Fruit fly (Drosophila melanogaster) whole organism, wandering third instar larva: Measurements from ENCODE around the gene CG9733.

Experiments
- CG32264 ChIP-seq: fragments of 200-800 bp; sonication (Bioruptor generic); optimal IDR thresholded peaks from 2 replicates; lab custom pipeline; 2016; ENCODE audit warnings: missing biosample characterization, missing genetic modification characterization
- CG9705 ChIP-seq: fragments of 200-800 bp; sonication (Bioruptor generic); optimal IDR thresholded peaks from 2 replicates; lab custom pipeline; 2018; ENCODE audit warnings: missing biosample characterization, mild to moderate bottlenecking, missing genetic modification characterization
- CrebA ChIP-seq: fragments of 200-800 bp; sonication (Bioruptor generic); optimal IDR thresholded peaks from 2 replicates; lab custom pipeline; 2016; ENCODE audit warnings: missing biosample characterization, mild to moderate bottlenecking, missing genetic modification characterization, borderline replicate concordance
- Dfd ChIP-seq: fragments of >200 bp; optimal IDR thresholded peaks from 2 replicates; lab custom pipeline; 2017; ENCODE audit warnings: missing biosample characterization, missing genetic modification characterization
- Dif ChIP-seq: fragments of 200-275, 200-300 bp; sonication (Bioruptor generic); optimal IDR thresholded peaks from 2 replicates; lab custom pipeline; 2018; ENCODE audit warnings: missing biosample characterization, missing genetic modification characterization; ENCODE audit not compliant: partially characterized antibody
- GATAd ChIP-seq: sonication (Bioruptor generic); optimal IDR thresholded peaks from 2 replicates; lab custom pipeline; 2016; ENCODE audit warnings: missing biosample characterization, missing genetic modification characterization
- HLH106 ChIP-seq: fragments of 200-800 bp; optimal IDR thresholded peaks from 3 replicates; lab custom pipeline; 2019; ENCODE audit warnings: missing biosample characterization, mild to moderate bottlenecking, missing genetic modification characterization, moderate library complexity
- Hnf4 ChIP-seq: fragments of 200-800 bp; sonication (Bioruptor generic); optimal IDR thresholded peaks from 2 replicates; lab custom pipeline; 2016; ENCODE audit warnings: missing biosample characterization, mild to moderate bottlenecking, missing genetic modification characterization
- Hr78 ChIP-seq: fragments of >200 bp; optimal IDR thresholded peaks from 2 replicates; lab custom pipeline; 2017; ENCODE audit warnings: missing biosample characterization, missing genetic modification characterization
- Hr83 ChIP-seq: fragments of 200-300 bp; sonication (Bioruptor generic); optimal IDR thresholded peaks from 2 replicates; lab custom pipeline; 2016; ENCODE audit warnings: missing biosample characterization, mild to moderate bottlenecking, missing genetic modification characterization, moderate library complexity; ENCODE audit not compliant: poor library complexity, severe bottlenecking
- Jra ChIP-seq: sonication (Bioruptor generic); optimal IDR thresholded peaks from 2 replicates; lab custom pipeline; 2016; ENCODE audit warnings: missing biosample characterization, missing genetic modification characterization
- Mio ChIP-seq: sonication (Bioruptor generic); optimal IDR thresholded peaks from 2 replicates; lab custom pipeline; 2016; ENCODE audit warnings: missing biosample characterization, missing genetic modification characterization
- Myc ChIP-seq: fragments of >200 bp; optimal IDR thresholded peaks from 2 replicates; lab custom pipeline; 2017
- N ChIP-seq: fragments of >200 bp; optimal IDR thresholded peaks from 2 replicates; lab custom pipeline; 2018; ENCODE audit warnings: missing biosample characterization, missing external identifiers, missing genetic modification characterization
- OdsH ChIP-seq: fragments of 200-800 bp; sonication (Bioruptor generic); optimal IDR thresholded peaks from 2 replicates; lab custom pipeline; 2016; ENCODE audit warnings: missing biosample characterization, mild to moderate bottlenecking, missing genetic modification characterization
- Rel ChIP-seq, 2 experiments: fragments of 200-800 bp; sonication (Bioruptor generic) in 1 of 2; optimal IDR thresholded peaks; 2 replicates in 1 of 2; 3 replicates in 1 of 2; lab custom pipeline; 2016 to 2019; ENCODE audit warnings: mild to moderate bottlenecking in 2 of 2, missing biosample characterization in 2 of 2, missing genetic modification characterization in 2 of 2, moderate library complexity in 1 of 2
- Sp1 ChIP-seq: fragments of 200-800 bp; sonication (Bioruptor generic); optimal IDR thresholded peaks from 3 replicates; lab custom pipeline; 2019; ENCODE audit warnings: missing biosample characterization, mild to moderate bottlenecking, missing genetic modification characterization, moderate library complexity
- Vsx2 ChIP-seq: fragments of 200-300, 225-300 bp; sonication (Bioruptor generic); optimal IDR thresholded peaks from 2 replicates; lab custom pipeline; 2018; ENCODE audit warnings: missing biosample characterization, missing genetic modification characterization; ENCODE audit not compliant: partially characterized antibody
- br ChIP-seq: fragments of 200-800 bp; sonication (Bioruptor generic); optimal IDR thresholded peaks from 2 replicates; lab custom pipeline; 2016; ENCODE audit warnings: missing biosample characterization, missing genetic modification characterization
- brk ChIP-seq: fragments of 200-800 bp; sonication (Bioruptor generic); optimal IDR thresholded peaks from 2 replicates; lab custom pipeline; 2016; ENCODE audit warnings: missing biosample characterization, mild to moderate bottlenecking, missing genetic modification characterization
- dl ChIP-seq, 2 experiments: fragments of 175-275, 200-275 bp in 1 of 2; fragments of 200-275 bp in 1 of 2; sonication (Bioruptor generic); optimal IDR thresholded peaks; lab custom pipeline; 2018; ENCODE audit warnings: mild to moderate bottlenecking in 2 of 2, missing biosample characterization in 2 of 2, missing genetic modification characterization in 2 of 2, moderate library complexity in 2 of 2; ENCODE audit not compliant: partially characterized antibody in 2 of 2, insufficient read depth in 1 of 2
- dmrt93B ChIP-seq: fragments of 200-800 bp; sonication (Bioruptor generic); optimal IDR thresholded peaks from 2 replicates; lab custom pipeline; 2018; ENCODE audit warnings: missing biosample characterization, mild to moderate bottlenecking, missing genetic modification characterization
- dsf ChIP-seq: sonication (Bioruptor generic); optimal IDR thresholded peaks from 2 replicates; lab custom pipeline; 2016; ENCODE audit warnings: missing biosample characterization, missing genetic modification characterization, borderline replicate concordance
- ey ChIP-seq: fragments of 200-800 bp; sonication (Bioruptor generic); optimal IDR thresholded peaks from 2 replicates; lab custom pipeline; 2016; ENCODE audit warnings: missing biosample characterization, missing genetic modification characterization
- foxo ChIP-seq, 2 experiments: fragments of 200-800 bp; sonication (Bioruptor generic); optimal IDR thresholded peaks; 2 replicates in 1 of 2; 3 replicates in 1 of 2; lab custom pipeline; 2016 to 2017; ENCODE audit warnings: missing biosample characterization in 2 of 2, missing genetic modification characterization in 2 of 2
- fru ChIP-seq: fragments of 200-800 bp; sonication (Bioruptor generic); optimal IDR thresholded peaks from 3 replicates; lab custom pipeline; 2016; ENCODE audit warnings: missing biosample characterization, mild to moderate bottlenecking, missing genetic modification characterization
- h ChIP-seq: fragments of 200-800 bp; sonication (Bioruptor generic); optimal IDR thresholded peaks from 3 replicates; lab custom pipeline; 2016; ENCODE audit warnings: missing biosample characterization, mild to moderate bottlenecking, missing genetic modification characterization
- jim ChIP-seq: fragments of 175-275, 200-325 bp; sonication (Bioruptor generic); optimal IDR thresholded peaks from 2 replicates; lab custom pipeline; 2016; ENCODE audit warnings: missing biosample characterization, mild to moderate bottlenecking, missing genetic modification characterization
- lola ChIP-seq: fragments of >200 bp; optimal IDR thresholded peaks from 2 replicates; lab custom pipeline; 2017; ENCODE audit warnings: missing biosample characterization, missing genetic modification characterization
- pan ChIP-seq: fragments of >200 bp; optimal IDR thresholded peaks from 2 replicates; lab custom pipeline; 2017
- psq ChIP-seq: fragments of 200-800 bp; sonication (Bioruptor generic); optimal IDR thresholded peaks from 3 replicates; lab custom pipeline; 2017; ENCODE audit warnings: missing biosample characterization, mild to moderate bottlenecking, missing genetic modification characterization, moderate library complexity
- rgr ChIP-seq: fragments of 200-800 bp; sonication (Bioruptor generic); optimal IDR thresholded peaks from 3 replicates; lab custom pipeline; 2016; ENCODE audit warnings: missing biosample characterization, mild to moderate bottlenecking, missing genetic modification characterization
- sage ChIP-seq: fragments of 200-800 bp; sonication (Bioruptor generic); optimal IDR thresholded peaks from 2 replicates; lab custom pipeline; 2016; ENCODE audit warnings: missing biosample characterization, mild to moderate bottlenecking, missing genetic modification characterization
- sv ChIP-seq: fragments of 200-800 bp; sonication (Bioruptor generic); optimal IDR thresholded peaks from 3 replicates; lab custom pipeline; 2016; ENCODE audit warnings: missing biosample characterization, missing genetic modification characterization
- tai ChIP-seq: sonication (Bioruptor generic); optimal IDR thresholded peaks from 2 replicates; lab custom pipeline; 2016; ENCODE audit warnings: missing biosample characterization, missing genetic modification characterization
- usp ChIP-seq: fragments of >200 bp; optimal IDR thresholded peaks from 2 replicates; lab custom pipeline; 2017; ENCODE audit warnings: missing biosample characterization, missing genetic modification characterization
- woc ChIP-seq: sonication (Bioruptor generic); optimal IDR thresholded peaks from 2 replicates; lab custom pipeline; 2016; ENCODE audit warnings: missing biosample characterization, mild to moderate bottlenecking, missing genetic modification characterization

Gene CG9733

dm6 chr3R:30280312-30280711, 33.8 kb upstream of the CG9733 start:
- TF ChIP-seq pan (lab: Kevin White, UChicago) (no peak), dsf (GFP tag; lab: Kevin White, UChicago) (no peak), usp (no peak), Sp1 (peak; percentile 59), N (GFP tag; lab: Kevin White, UChicago) (no peak), HLH106 (peak; percentile 71), Vsx2 (GFP tag; lab: Kevin White, UChicago) (no peak), foxo (GFP tag; optimal IDR thresholded peaks at IDR 0.05; lab: Kevin White, UChicago) (peak; percentile 63 to 89), h (GFP tag; lab: Kevin White, UChicago) (peak; percentile 84), CG32264 (GFP tag; lab: Kevin White, UChicago) (peak; percentile 63), fru (GFP tag; lab: Kevin White, UChicago) (peak; percentile 85), Mio (peak; percentile 4), Hnf4 (GFP tag; lab: Kevin White, UChicago) (peak; percentile 61), psq (GFP tag; lab: Kevin White, UChicago) (peak; percentile 56), sage (GFP tag; lab: Kevin White, UChicago) (peak; percentile 52), sv (GFP tag; lab: Kevin White, UChicago) (no peak), Dif (GFP tag; lab: Kevin White, UChicago) (no peak), OdsH (GFP tag; lab: Kevin White, UChicago) (peak; percentile 68), woc (GFP tag; lab: Kevin White, UChicago) (peak; percentile 30), ey (GFP tag; lab: Kevin White, UChicago) (peak; percentile 73), Dfd (no peak), CrebA (no peak), Rel (GFP tag; optimal IDR thresholded peaks at IDR 0.05; lab: Kevin White, UChicago) (no peak), Rel (tag; optimal IDR thresholded peaks at IDR 0.05; lab: Kevin White, UChicago) (peak; percentile 3), GATAd (GFP tag; lab: Kevin White, UChicago) (no peak), rgr (GFP tag; lab: Kevin White, UChicago) (peak; percentile 82), Jra (no peak), Hr83 (GFP tag; lab: Kevin White, UChicago) (no peak), br (GFP tag; lab: Kevin White, UChicago) (peak; percentile 85), Hr78 (GFP tag; lab: Kevin White, UChicago) (no peak), dmrt93B (peak; percentile 72), tai (GFP tag; lab: Kevin White, UChicago) (peak; percentile 16)

- no peak for TF ChIP-seq usp
- no peak for TF ChIP-seq tai (GFP tag; lab: Kevin White, UChicago)
- TF ChIP-seq psq (GFP tag; lab: Kevin White, UChicago) = peak; percentile 63
- peak; percentile 1 for TF ChIP-seq h (GFP tag; lab: Kevin White, UChicago)
- no peak for TF ChIP-seq Hr78 (GFP tag; lab: Kevin White, UChicago)
- no peak for TF ChIP-seq GATAd (GFP tag; lab: Kevin White, UChicago)
- TF ChIP-seq Sp1 = peak; percentile 15
- peak; percentile 7 for TF ChIP-seq OdsH (GFP tag; lab: Kevin White, UChicago)
- peak; percentile 8 for TF ChIP-seq fru (GFP tag; lab: Kevin White, UChicago)
- TF ChIP-seq jim (GFP tag; lab: Kevin White, UChicago) = no peak
These were observed 31.2 kb upstream of the CG9733 start, which contains the start of gene heca for dm6 chr3R:30277700-30278099. heca (plus strand) TSS chr3R:30277932.

- TF ChIP-seq dl (GFP tag; optimal IDR thresholded peaks at IDR 0.05; lab: Kevin White, UChicago; ENCODE audit: insufficient read depth in 1 of 2, partially characterized antibody in 2 of 2) (no peak), CrebA (peak; percentile 54), sage (GFP tag; lab: Kevin White, UChicago) (peak; percentile 70), CG9705 (GFP tag; lab: Kevin White, UChicago) (peak; percentile 84), Vsx2 (GFP tag; lab: Kevin White, UChicago) (peak; percentile 83), jim (GFP tag; lab: Kevin White, UChicago) (no peak), foxo (GFP tag; optimal IDR thresholded peaks at IDR 0.05; lab: Kevin White, UChicago) (peak; percentile 47 to 89), ey (GFP tag; lab: Kevin White, UChicago) (peak; percentile 85), Rel (GFP tag; optimal IDR thresholded peaks at IDR 0.05; lab: Kevin White, UChicago) (no peak), Rel (tag; optimal IDR thresholded peaks at IDR 0.05; lab: Kevin White, UChicago) (peak; percentile 67), br (GFP tag; lab: Kevin White, UChicago) (peak; percentile 84), pan (lab: Kevin White, UChicago) (no peak), Mio (peak; percentile 54), Hnf4 (GFP tag; lab: Kevin White, UChicago) (peak; percentile 55), OdsH (GFP tag; lab: Kevin White, UChicago) (peak; percentile 87), brk (peak; percentile 17), rgr (GFP tag; lab: Kevin White, UChicago) (peak; percentile 84), dsf (GFP tag; lab: Kevin White, UChicago) (no peak), dmrt93B (peak; percentile 83), Jra (peak; percentile 29), Dif (GFP tag; lab: Kevin White, UChicago) (no peak), GATAd (GFP tag; lab: Kevin White, UChicago) (no peak), fru (GFP tag; lab: Kevin White, UChicago) (peak; percentile 91), tai (GFP tag; lab: Kevin White, UChicago) (peak; percentile 37), CG32264 (GFP tag; lab: Kevin White, UChicago) (peak; percentile 38), Myc (lab: Kevin White, UChicago) (peak; percentile 2), lola (no peak), HLH106 (peak; percentile 94), Sp1 (peak; percentile 94), psq (GFP tag; lab: Kevin White, UChicago) (peak; percentile 95), usp (no peak), N (GFP tag; lab: Kevin White, UChicago) (no peak), Hr78 (GFP tag; lab: Kevin White, UChicago) (no peak), Hr83 (GFP tag; lab: Kevin White, UChicago) (peak; percentile 65)
These were observed 30.2 kb upstream of the CG9733 start for dm6 chr3R:30276482-30277282.
